Fruit fly (Drosophila melanogaster): ENCODE measurements around the gene CG34247.

- TF ChIP-seq CG8478 (optimal IDR thresholded peaks at IDR 0.05) (no peak), CTCF (optimal IDR thresholded peaks at IDR 0.05) (no peak)
These were observed 32.7 kb downstream of the CG34247 start, which contains the start of gene Tmx3 for dm6 chr3L:16228659-16229205.

All from S2 (cell line).